Worm (Caenorhabditis elegans) whole organism, L1 larva: ENCODE data around the gene madf-11.

Source experiments
- fkh-10 ChIP-seq: sonication (generic microtip); optimal IDR thresholded peaks from 2 replicates; lab custom pipeline; 2017; ENCODE audit warnings: missing biosample characterization, missing genetic modification reagents, missing genetic modification characterization
- lin-15B ChIP-seq: fragments of 150-350 bp; sonication (generic microtip); optimal IDR thresholded peaks from 3 replicates; lab custom pipeline; 2014; ENCODE audit warnings: missing biosample characterization, missing genetic modification characterization
- snpc-4 ChIP-seq: fragments of 150-350 bp; optimal IDR thresholded peaks from 2 replicates; lab custom pipeline; 2014; ENCODE audit warnings: missing biosample characterization, missing genetic modification characterization
- sup-37 ChIP-seq: fragments of 200-800 bp; sonication (Bioruptor generic); optimal IDR thresholded peaks from 2 replicates; lab custom pipeline; 2018; ENCODE audit warnings: mild to moderate bottlenecking, missing genetic modification characterization, missing compliant biosample characterization

- TF ChIP-seq sup-37 (GFP tag; lab: Kevin White, UChicago): no peak
- TF ChIP-seq fkh-10 (GFP tag; lab: Kevin White, UChicago): no peak
- TF ChIP-seq lin-15B (tag; lab: Kevin White, UChicago): no peak
- no peak for TF ChIP-seq snpc-4 (tag; lab: Kevin White, UChicago)
Measured at ce11 chrIII:5568679-5569078, 34.6 kb downstream of the madf-11 start, which contains the start of gene nspb-12.
